Worm (Caenorhabditis elegans): ENCODE results near the gene Y7A5A.5.

Gene Y7A5A.5

DNA sequence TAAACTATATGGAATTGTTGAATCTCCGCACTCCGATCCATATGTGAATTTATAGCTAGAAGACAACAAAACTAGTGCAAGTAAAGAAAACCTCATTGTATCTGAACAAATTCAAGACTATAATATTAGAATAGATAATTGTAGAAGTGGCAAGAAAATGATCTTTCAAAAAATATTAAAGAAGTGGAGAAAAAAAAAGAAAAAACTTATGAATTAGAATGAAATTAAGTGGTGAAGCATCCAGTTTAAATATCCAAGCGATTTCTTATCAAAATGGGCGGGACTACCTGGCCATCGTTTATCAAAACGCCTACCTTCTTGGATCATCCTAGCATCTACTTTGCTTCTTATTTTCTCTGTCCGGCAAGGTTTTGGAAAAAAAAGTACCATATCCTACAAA lies 29.5 kb downstream of the Y7A5A.5 start, which contains the start of gene wrt-4:
Gene wrt-4, minus strand, starts transcription at position 101 of the 400 bp plus-strand sequence.
- TF ChIP-seq hsf-1 (GFP tag; IDR thresholded peaks at IDR 0.05) = no peak
- TF ChIP-seq lag-1 (GFP tag; IDR thresholded peaks at IDR 0.05) = no peak
- TF ChIP-seq lsl-1 (GFP tag; optimal IDR thresholded peaks at IDR 0.05) = no peak
- TF ChIP-seq nhr-80 (tag; optimal IDR thresholded peaks at IDR 0.05) = no peak
- no peak for TF ChIP-seq mxl-1 (tag; optimal IDR thresholded peaks at IDR 0.05)
- no peak for TF ChIP-seq tbx-9 (tag; optimal IDR thresholded peaks at IDR 0.05; ENCODE audit: borderline replicate concordance)
- TF ChIP-seq ceh-40 (GFP tag; IDR thresholded peaks at IDR 0.05) = no peak
- no peak for TF ChIP-seq sdz-38 (tag; optimal IDR thresholded peaks at IDR 0.05)
- TF ChIP-seq dox-1 (GFP tag; IDR thresholded peaks at IDR 0.05) = no peak
- TF ChIP-seq F33H1.4 (GFP tag; IDR thresholded peaks at IDR 0.05) = no peak
- no peak for TF ChIP-seq lin-26 (GFP tag; IDR thresholded peaks at IDR 0.05)
- no peak for TF ChIP-seq nhr-90 (tag; optimal IDR thresholded peaks at IDR 0.05)
- no peak for TF ChIP-seq F52B5.7 (tag; optimal IDR thresholded peaks at IDR 0.05)
- TF ChIP-seq lir-1 (GFP tag; conservative IDR thresholded peaks at IDR 0.05) = no peak
- no peak for TF ChIP-seq ceh-27 (GFP tag; optimal IDR thresholded peaks at IDR 0.05)
- TF ChIP-seq somi-1 (GFP tag; optimal IDR thresholded peaks at IDR 0.05) = no peak
- TF ChIP-seq C06A6.2 (GFP tag; conservative IDR thresholded peaks at IDR 0.05) = no peak
- TF ChIP-seq zfh-2 (GFP tag; conservative IDR thresholded peaks at IDR 0.05) = no peak

- TF ChIP-seq F37B4.10 (GFP tag; IDR thresholded peaks at IDR 0.05) (no peak), nhr-120 (GFP tag; IDR thresholded peaks at IDR 0.05) (no peak), lin-26 (GFP tag; IDR thresholded peaks at IDR 0.05) (peak; percentile 77), snpc-1.1 (tag; optimal IDR thresholded peaks at IDR 0.05; ENCODE audit: insufficient read depth) (peak; percentile 8), atf-7 (tag; optimal IDR thresholded peaks at IDR 0.05) (no peak), tbp1 (GFP tag; optimal IDR thresholded peaks at IDR 0.05) (peak; percentile 85), ekl-4 (GFP tag; IDR thresholded peaks at IDR 0.05) (0 out of 2 replicates have a peak, but pooled peaks have one; percentile 17), mxl-1 (tag; optimal IDR thresholded peaks at IDR 0.05) (no peak), nfya-1 (tag; optimal IDR thresholded peaks at IDR 0.05; ENCODE audit: borderline replicate concordance, insufficient read depth) (no peak), nhr-90 (tag; optimal IDR thresholded peaks at IDR 0.05) (no peak), Y79H2A.3 (GFP tag; conservative IDR thresholded peaks at IDR 0.05) (no peak), madf-6 (GFP tag; IDR thresholded peaks at IDR 0.05) (no peak), tlf-1 (GFP tag; optimal IDR thresholded peaks at IDR 0.05) (no peak), pbrm-1 (GFP tag; IDR thresholded peaks at IDR 0.05) (peak; percentile 45; the same call in 1 of the 2 replicates), D2030.7 (GFP tag; IDR thresholded peaks at IDR 0.05) (peak; percentile 75), hrde-1 (tag; optimal IDR thresholded peaks at IDR 0.05; ENCODE audit: borderline replicate concordance) (no peak), rpc-1 (optimal IDR thresholded peaks at IDR 0.05) (peak; percentile 46), rpc-1 (tag; optimal IDR thresholded peaks at IDR 0.05) (peak; percentile 75), Y56A3A.18 (GFP tag; IDR thresholded peaks at IDR 0.05) (peak; percentile 39; the same call in 1 of the 2 replicates), ztf-3 (GFP tag; optimal IDR thresholded peaks at IDR 0.05) (no peak), dpl-1 (GFP tag; optimal IDR thresholded peaks at IDR 0.05) (no peak), F39B2.1 (GFP tag; IDR thresholded peaks at IDR 0.05) (0 out of 2 replicates have a peak, but pooled peaks have one; percentile 20), dox-1 (GFP tag; IDR thresholded peaks at IDR 0.05) (peak; percentile 59; the same call in 1 of the 2 replicates), zfh-2 (GFP tag; conservative IDR thresholded peaks at IDR 0.05) (no peak), snpc-4 (GFP tag; optimal IDR thresholded peaks at IDR 0.05) (peak; percentile 26), snpc-4 (tag; optimal IDR thresholded peaks at IDR 0.05) (peak in 2 of 4 experiments; percentile 15 to 65), nhr-80 (tag; optimal IDR thresholded peaks at IDR 0.05) (no peak), nfyb-1 (GFP tag; IDR thresholded peaks at IDR 0.05) (peak; percentile 41; the same call in 1 of the 2 replicates), mes-4 (tag; optimal IDR thresholded peaks at IDR 0.05) (no peak), F22D6.2 (tag; optimal IDR thresholded peaks at IDR 0.05) (no peak), ztf-25 (GFP tag; IDR thresholded peaks at IDR 0.05) (0 out of 2 replicates have a peak, but pooled peaks have one; percentile 8), B0261.1 (tag; optimal IDR thresholded peaks at IDR 0.05) (peak; percentile 55), ztf-26 (tag; optimal IDR thresholded peaks at IDR 0.05) (no peak), nfya-2 (GFP tag; IDR thresholded peaks at IDR 0.05) (no peak), die-1 (tag; optimal IDR thresholded peaks at IDR 0.05) (peak; percentile 44), lir-1 (GFP tag; conservative IDR thresholded peaks at IDR 0.05) (no peak)
Observed at ce11 chrX:15751245-15751644, 35.4 kb downstream of the Y7A5A.5 start.
